Fruit fly (Drosophila melanogaster) whole organism, embryonic: ENCODE results near the gene ball.
A peak's percentile ranks its signal among the peaks of the same experiment; 100 is the strongest.

ENCODE experiments used
- Abd-B ChIP-seq: fragments of 200-800 bp; sonication (Bioruptor generic); optimal IDR thresholded peaks from 2 replicates; lab custom pipeline; 2018; ENCODE audit warnings: missing biosample characterization, mild to moderate bottlenecking, missing genetic modification characterization, moderate library complexity
- Antp ChIP-seq: fragments of 200-800 bp; sonication (Bioruptor generic); optimal IDR thresholded peaks from 3 replicates; lab custom pipeline; 2016; ENCODE audit warnings: missing biosample characterization, missing genetic modification characterization
- CG11085 ChIP-seq: fragments of 200-800 bp; sonication (Bioruptor generic); IDR thresholded peaks from 2 replicates; pipeline ENCODE4 v1.3.6; 2022; ENCODE audit warnings: missing biosample characterization, missing genetic modification characterization
- CG13123 ChIP-seq: fragments of 200-800 bp; sonication (Bioruptor generic); optimal IDR thresholded peaks from 2 replicates; lab custom pipeline; 2016; ENCODE audit warnings: missing biosample characterization, missing genetic modification characterization
- CG13775 ChIP-seq: fragments of 200-800 bp; sonication (Bioruptor generic); optimal IDR thresholded peaks from 3 replicates; lab custom pipeline; 2017; ENCODE audit warnings: missing biosample characterization, mild to moderate bottlenecking, missing genetic modification characterization
- CG14014 ChIP-seq: fragments of 200-800 bp; sonication (Bioruptor generic); IDR thresholded peaks from 2 replicates; pipeline ENCODE4 v1.3.6; 2022; ENCODE audit warnings: missing biosample characterization, missing genetic modification characterization
- CG15696 ChIP-seq: fragments of 200-800 bp; sonication (Bioruptor generic); optimal IDR thresholded peaks from 2 replicates; lab custom pipeline; 2019; ENCODE audit warnings: missing biosample characterization, mild to moderate bottlenecking, missing genetic modification characterization, moderate library complexity
- CG16779 ChIP-seq: fragments of 200-800 bp; sonication (Bioruptor generic); IDR thresholded peaks from 2 replicates; pipeline ENCODE4 v1.3.6; 2022; ENCODE audit warnings: missing biosample characterization, missing genetic modification characterization
- CG16813 ChIP-seq: fragments of 200-800 bp; sonication (Bioruptor generic); IDR thresholded peaks from 3 replicates; pipeline ENCODE4 v1.3.6; 2022; ENCODE audit warnings: missing biosample characterization, missing genetic modification characterization; ENCODE audit not compliant: partially characterized antibody
- CG16815 ChIP-seq: fragments of 200-800 bp; sonication (Bioruptor generic); optimal IDR thresholded peaks from 3 replicates; lab custom pipeline; 2017; ENCODE audit warnings: missing biosample characterization, mild to moderate bottlenecking, missing genetic modification characterization
- CG17361 ChIP-seq: fragments of 200-800 bp; sonication (Bioruptor generic); IDR thresholded peaks from 3 replicates; pipeline ENCODE4 v1.3.6; 2022; ENCODE audit warnings: missing biosample characterization, missing genetic modification characterization
- CG1832 ChIP-seq: fragments of 200-800 bp; sonication (Bioruptor generic); optimal IDR thresholded peaks from 2 replicates; lab custom pipeline; 2017; ENCODE audit warnings: missing biosample characterization, mild to moderate bottlenecking, missing genetic modification characterization, inconsistent platforms
- CG18599 ChIP-seq: fragments of 200-800 bp; sonication (Bioruptor generic); optimal IDR thresholded peaks from 3 replicates; lab custom pipeline; 2017; ENCODE audit warnings: missing biosample characterization, missing genetic modification characterization, mild to moderate bottlenecking, moderate library complexity, missing genetic modification reagents
- CG31365 ChIP-seq: fragments of 200-800 bp; sonication (Bioruptor generic); optimal IDR thresholded peaks from 2 replicates; lab custom pipeline; 2018; ENCODE audit warnings: missing biosample characterization, mild to moderate bottlenecking, missing genetic modification characterization
- CG32767 ChIP-seq: fragments of 200-800 bp; sonication (Bioruptor generic); IDR thresholded peaks from 2 replicates; pipeline ENCODE4 v1.3.6; 2022; ENCODE audit warnings: missing biosample characterization, missing genetic modification characterization
- CG4282 ChIP-seq: fragments of 200-800 bp; sonication (Bioruptor generic); optimal IDR thresholded peaks from 2 replicates; lab custom pipeline; 2016; ENCODE audit warnings: missing biosample characterization, missing genetic modification characterization
- CG6683 ChIP-seq: fragments of 200-800 bp; sonication (Bioruptor generic); optimal IDR thresholded peaks from 2 replicates; lab custom pipeline; 2017; ENCODE audit warnings: missing biosample characterization, mild to moderate bottlenecking, missing genetic modification characterization, missing genetic modification reagents
- CG9876 ChIP-seq: fragments of 200-800 bp; sonication (Bioruptor generic); optimal IDR thresholded peaks from 2 replicates; lab custom pipeline; 2016; ENCODE audit warnings: missing biosample characterization, missing genetic modification characterization
- Camta ChIP-seq: fragments of 200-800 bp; sonication (Bioruptor generic); optimal IDR thresholded peaks from 2 replicates; lab custom pipeline; 2016; ENCODE audit warnings: missing biosample characterization, missing genetic modification characterization
- E2f2 ChIP-seq: fragments of 200-800 bp; sonication (Bioruptor generic); IDR thresholded peaks from 2 replicates; pipeline ENCODE4 v1.3.6; 2022; ENCODE audit warnings: missing biosample characterization, missing genetic modification characterization
- Fer1 ChIP-seq: fragments of 200-800 bp; sonication (Bioruptor generic); optimal IDR thresholded peaks from 2 replicates; lab custom pipeline; 2017; ENCODE audit warnings: missing biosample characterization, mild to moderate bottlenecking, missing genetic modification characterization
- Hmx ChIP-seq: fragments of 200-800 bp; sonication (Bioruptor generic); optimal IDR thresholded peaks from 2 replicates; lab custom pipeline; 2016; ENCODE audit warnings: missing biosample characterization, missing genetic modification characterization
- Hr3 ChIP-seq: fragments of 200-800 bp; sonication (Bioruptor generic); optimal IDR thresholded peaks from 3 replicates; lab custom pipeline; 2016; ENCODE audit warnings: missing biosample characterization, missing genetic modification characterization
- Jarid2 ChIP-seq: fragments of 200-800 bp; sonication (Bioruptor generic); optimal IDR thresholded peaks from 3 replicates; lab custom pipeline; 2017; ENCODE audit warnings: mild to moderate bottlenecking, missing biosample characterization, missing genetic modification reagents, missing genetic modification characterization
- MTF-1 ChIP-seq: fragments of 200-800 bp; sonication (Bioruptor generic); optimal IDR thresholded peaks from 2 replicates; lab custom pipeline; 2018; ENCODE audit warnings: missing biosample characterization, mild to moderate bottlenecking, missing genetic modification characterization, borderline replicate concordance
- Mad ChIP-seq: fragments of 200-800 bp; sonication (Bioruptor generic); optimal IDR thresholded peaks from 2 replicates; lab custom pipeline; 2016; ENCODE audit warnings: missing biosample characterization, missing genetic modification characterization
- Meics ChIP-seq: fragments of 200-800 bp; sonication (Bioruptor generic); optimal IDR thresholded peaks from 2 replicates; lab custom pipeline; 2017; ENCODE audit warnings: missing biosample characterization, mild to moderate bottlenecking, missing genetic modification characterization
- NC2α ChIP-seq: fragments of 200-800 bp; sonication (Bioruptor generic); optimal IDR thresholded peaks from 2 replicates; lab custom pipeline; 2016; ENCODE audit warnings: missing biosample characterization, missing genetic modification characterization
- Nf-YB ChIP-seq: fragments of 200-800 bp; sonication (Bioruptor generic); optimal IDR thresholded peaks from 3 replicates; lab custom pipeline; 2019; ENCODE audit warnings: missing biosample characterization, mild to moderate bottlenecking, missing genetic modification characterization, moderate library complexity
- Nf-YC ChIP-seq: fragments of 200-800 bp; optimal IDR thresholded peaks from 3 replicates; lab custom pipeline; 2019; ENCODE audit warnings: missing biosample characterization, mild to moderate bottlenecking, missing genetic modification characterization, moderate library complexity
- Optix ChIP-seq: fragments of 200-800 bp; sonication (Bioruptor generic); IDR thresholded peaks from 3 replicates; pipeline ENCODE4 v1.3.6; 2022; ENCODE audit warnings: missing biosample characterization, missing genetic modification characterization
- Ravus ChIP-seq: fragments of 200-800 bp; sonication (Bioruptor generic); IDR thresholded peaks from 2 replicates; pipeline ENCODE4 v1.3.6; 2022; ENCODE audit warnings: missing biosample characterization, missing genetic modification characterization
- Scr ChIP-seq: fragments of 200-800 bp; sonication (Bioruptor generic); IDR thresholded peaks from 2 replicates; pipeline ENCODE4 v1.3.6; 2022; ENCODE audit warnings: missing biosample characterization, missing genetic modification characterization; ENCODE audit not compliant: partially characterized antibody
- Sox100B ChIP-seq: fragments of 200-800 bp; sonication (Bioruptor generic); optimal IDR thresholded peaks from 3 replicates; lab custom pipeline; 2018; ENCODE audit warnings: missing biosample characterization, mild to moderate bottlenecking, missing genetic modification characterization
- Sox102F ChIP-seq: fragments of 200-800 bp; sonication (Bioruptor generic); optimal IDR thresholded peaks from 2 replicates; lab custom pipeline; 2018; ENCODE audit warnings: missing biosample characterization, mild to moderate bottlenecking, missing genetic modification characterization, moderate library complexity
- bigmax ChIP-seq: fragments of 200-800 bp; sonication (Bioruptor generic); optimal IDR thresholded peaks from 2 replicates; lab custom pipeline; 2018; ENCODE audit warnings: missing biosample characterization, mild to moderate bottlenecking, missing genetic modification characterization
- danr ChIP-seq: fragments of 200-800 bp; sonication (Bioruptor generic); IDR thresholded peaks from 2 replicates; pipeline ENCODE4 v1.3.6; 2022; ENCODE audit warnings: missing biosample characterization, missing genetic modification characterization
- dimm ChIP-seq: fragments of 200-800 bp; sonication (Bioruptor generic); IDR thresholded peaks from 2 replicates; pipeline ENCODE4 v1.3.6; 2022; ENCODE audit warnings: missing biosample characterization, missing genetic modification characterization
- dm ChIP-seq: fragments of 200-800 bp; sonication (Bioruptor generic); optimal IDR thresholded peaks from 3 replicates; lab custom pipeline; 2016; ENCODE audit warnings: missing biosample characterization, missing genetic modification characterization
- ind ChIP-seq: fragments of 200-800 bp; sonication (Bioruptor generic); optimal IDR thresholded peaks from 3 replicates; lab custom pipeline; 2016; ENCODE audit warnings: missing biosample characterization, missing genetic modification characterization
- insv ChIP-seq, 2 experiments: fragments of 200-800 bp; sonication (Bioruptor generic); optimal IDR thresholded peaks; 3 replicates each; lab custom pipeline; 2016 to 2018; ENCODE audit warnings: missing biosample characterization in 2 of 2, missing genetic modification characterization in 2 of 2
- jumu ChIP-seq: fragments of 200-800 bp; sonication (Bioruptor generic); optimal IDR thresholded peaks from 3 replicates; lab custom pipeline; 2016; ENCODE audit warnings: missing biosample characterization, missing genetic modification characterization
- knrl ChIP-seq: fragments of 200-800 bp; sonication (Bioruptor generic); IDR thresholded peaks from 3 replicates; pipeline ENCODE4 v1.3.6; 2022; ENCODE audit warnings: missing biosample characterization, missing genetic modification characterization; ENCODE audit not compliant: partially characterized antibody
- mirr ChIP-seq: fragments of 200-800 bp; sonication (Bioruptor generic); optimal IDR thresholded peaks from 3 replicates; lab custom pipeline; 2018; ENCODE audit warnings: missing biosample characterization, mild to moderate bottlenecking, missing genetic modification characterization
- nau ChIP-seq: fragments of 200-800 bp; sonication (Bioruptor generic); optimal IDR thresholded peaks from 3 replicates; lab custom pipeline; 2017; ENCODE audit warnings: missing biosample characterization, mild to moderate bottlenecking, missing genetic modification characterization, missing genetic modification reagents
- nom ChIP-seq: fragments of 200-800 bp; sonication (Bioruptor generic); optimal IDR thresholded peaks from 2 replicates; lab custom pipeline; 2017; ENCODE audit warnings: missing biosample characterization, missing genetic modification characterization, mild to moderate bottlenecking, moderate library complexity, missing genetic modification reagents
- odd ChIP-seq: fragments of 200-800 bp; sonication (Bioruptor generic); optimal IDR thresholded peaks from 2 replicates; lab custom pipeline; 2017; ENCODE audit warnings: missing biosample characterization, mild to moderate bottlenecking, missing genetic modification characterization
- pros ChIP-seq: fragments of 200-800 bp; sonication (Bioruptor generic); optimal IDR thresholded peaks from 3 replicates; lab custom pipeline; 2019; ENCODE audit warnings: missing biosample characterization, mild to moderate bottlenecking, missing genetic modification characterization, moderate library complexity
- so ChIP-seq: fragments of 200-800 bp; sonication (Bioruptor generic); IDR thresholded peaks from 3 replicates; pipeline ENCODE4 v1.3.6; 2022; ENCODE audit warnings: missing biosample characterization, missing genetic modification characterization
- toy ChIP-seq: fragments of 200-800 bp; sonication (Bioruptor generic); IDR thresholded peaks from 2 replicates; pipeline ENCODE4 v1.3.6; 2022; ENCODE audit warnings: missing biosample characterization, missing genetic modification characterization
- wor ChIP-seq: fragments of 200-800 bp; sonication (Bioruptor generic); IDR thresholded peaks from 2 replicates; pipeline ENCODE4 v1.3.6; 2022; ENCODE audit warnings: missing biosample characterization, missing genetic modification characterization
- zfh1 ChIP-seq: fragments of 200-800 bp; sonication (Bioruptor generic); IDR thresholded peaks from 3 replicates; pipeline ENCODE4 v1.3.6; 2022; ENCODE audit warnings: missing biosample characterization, missing genetic modification characterization

ball gene

dm6 chr3R:26899982-26900381, 33.4 kb upstream of the ball start (continued):
- TF ChIP-seq pros (no peak), CG32767 (GFP tag; lab: Robert Waterston, UW) (peak; percentile 56; the same call in 1 of the 2 replicates), Hmx (no peak), toy (GFP tag; lab: Robert Waterston, UW) (no peak), nau (GFP tag; lab: Kevin White, UChicago) (no peak), CG17361 (GFP tag; lab: Robert Waterston, UW) (peak; percentile 66), CG11085 (GFP tag; lab: Robert Waterston, UW) (no peak), knrl (GFP tag; lab: Robert Waterston, UW) (no peak), CG13775 (GFP tag; lab: Kevin White, UChicago) (no peak), bigmax (GFP tag; lab: Kevin White, UChicago) (no peak), Nf-YB (GFP tag; lab: Kevin White, UChicago) (no peak), Hr3 (GFP tag; lab: Kevin White, UChicago) (peak; percentile 23), mirr (GFP tag; lab: Kevin White, UChicago) (no peak), CG31365 (no peak), CG6683 (GFP tag; lab: Kevin White, UChicago) (no peak), CG16813 (GFP tag; lab: Robert Waterston, UW) (no peak), dm (GFP tag; lab: Kevin White, UChicago) (no peak), Jarid2 (GFP tag; lab: Kevin White, UChicago) (no peak), ind (peak; percentile 9), Mad (no peak), Optix (GFP tag; lab: Robert Waterston, UW) (no peak), Scr (no peak), Meics (GFP tag; lab: Kevin White, UChicago) (no peak), so (no peak), Sox102F (GFP tag; lab: Kevin White, UChicago) (peak; percentile 78), wor (GFP tag; lab: Robert Waterston, UW) (no peak), zfh1 (GFP tag; lab: Robert Waterston, UW) (peak; percentile 65; the same call in 2 of the 3 replicates), Antp (GFP tag; lab: Kevin White, UChicago) (no peak), Nf-YC (tag; lab: Kevin White, UChicago) (no peak), E2f2 (GFP tag; lab: Robert Waterston, UW) (peak; percentile 30; the same call in 1 of the 2 replicates), Sox100B (GFP tag; lab: Kevin White, UChicago) (peak; percentile 23), NC2α (no peak), CG18599 (no peak), danr (no peak), CG16815 (GFP tag; lab: Kevin White, UChicago) (no peak), Camta (GFP tag; lab: Kevin White, UChicago) (no peak), CG16779 (GFP tag; lab: Robert Waterston, UW) (no peak), odd (GFP tag; lab: Kevin White, UChicago) (no peak), CG4282 (no peak), Abd-B (peak; percentile 25), dimm (GFP tag; lab: Robert Waterston, UW) (no peak), MTF-1 (GFP tag; lab: Kevin White, UChicago) (no peak), CG15696 (no peak), jumu (GFP tag; lab: Kevin White, UChicago) (no peak), CG1832 (no peak), insv (GFP tag; optimal IDR thresholded peaks at IDR 0.05; lab: Kevin White, UChicago) (no peak), CG9876 (GFP tag; lab: Kevin White, UChicago) (no peak), Ravus (GFP tag; lab: Robert Waterston, UW) (no peak), CG13123 (peak; percentile 8), CG14014 (no peak), Fer1 (GFP tag; lab: Kevin White, UChicago) (no peak), nom (GFP tag; lab: Kevin White, UChicago) (no peak)
